Fruit fly (Drosophila melanogaster) whole organism, embryonic: ENCODE results near the gene Rcd2.
A peak's percentile ranks its signal among the peaks of the same experiment; 100 is the strongest.

Experiments
- Adf1 ChIP-seq: fragments of 200-800 bp; sonication (Bioruptor generic); IDR thresholded peaks from 2 replicates; pipeline ENCODE4 v1.3.6; 2022; ENCODE audit warnings: missing biosample characterization, missing genetic modification characterization
- Bteb2 ChIP-seq: fragments of 200-800 bp; sonication (Bioruptor generic); optimal IDR thresholded peaks from 2 replicates; lab custom pipeline; 2016; ENCODE audit warnings: missing biosample characterization, missing genetic modification characterization
- C15 ChIP-seq: fragments of 200-800 bp; sonication (Bioruptor generic); IDR thresholded peaks from 3 replicates; pipeline ENCODE4 v1.3.6; 2022; ENCODE audit warnings: missing biosample characterization, missing genetic modification characterization
- CG10147 ChIP-seq: fragments of 200-800 bp; sonication (Bioruptor generic); optimal IDR thresholded peaks from 2 replicates; lab custom pipeline; 2019; ENCODE audit warnings: missing biosample characterization, mild to moderate bottlenecking, missing genetic modification characterization, moderate library complexity
- CG1024 ChIP-seq: fragments of 200-800 bp; sonication (Bioruptor generic); IDR thresholded peaks from 2 replicates; pipeline ENCODE4 v1.3.6; 2022; ENCODE audit warnings: missing biosample characterization, missing genetic modification characterization
- CG13424 ChIP-seq: fragments of 200-800 bp; sonication (Bioruptor generic); optimal IDR thresholded peaks from 2 replicates; lab custom pipeline; 2019; ENCODE audit warnings: missing biosample characterization, mild to moderate bottlenecking, missing genetic modification characterization, moderate library complexity
- CG13624 ChIP-seq: fragments of 200-800 bp; sonication (Bioruptor generic); optimal IDR thresholded peaks from 2 replicates; lab custom pipeline; 2016; ENCODE audit warnings: missing biosample characterization, missing genetic modification characterization
- CG1602 ChIP-seq: fragments of 200-800 bp; sonication (Bioruptor generic); optimal IDR thresholded peaks from 3 replicates; lab custom pipeline; 2016; ENCODE audit warnings: missing biosample characterization, missing genetic modification characterization
- CG16863 ChIP-seq: fragments of 200-800 bp; sonication (Bioruptor generic); optimal IDR thresholded peaks from 3 replicates; lab custom pipeline; 2016; ENCODE audit warnings: missing biosample characterization, missing genetic modification characterization
- CG17186 ChIP-seq: fragments of 200-800 bp; sonication (Bioruptor generic); optimal IDR thresholded peaks from 3 replicates; lab custom pipeline; 2017; ENCODE audit warnings: missing biosample characterization, missing genetic modification reagents, missing genetic modification characterization
- CG17359 ChIP-seq: fragments of 200-800 bp; sonication (Bioruptor generic); optimal IDR thresholded peaks from 3 replicates; lab custom pipeline; 2018; ENCODE audit warnings: missing biosample characterization, mild to moderate bottlenecking, missing genetic modification characterization, moderate library complexity
- CG17802 ChIP-seq: fragments of 200-800 bp; sonication (Bioruptor generic); optimal IDR thresholded peaks from 2 replicates; lab custom pipeline; 2018; ENCODE audit warnings: missing biosample characterization, mild to moderate bottlenecking, missing genetic modification characterization, moderate library complexity
- CG18476 ChIP-seq: fragments of 200-800 bp; sonication (Bioruptor generic); optimal IDR thresholded peaks from 2 replicates; lab custom pipeline; 2016; ENCODE audit warnings: missing biosample characterization, mild to moderate bottlenecking, missing genetic modification characterization
- CG18619 ChIP-seq: fragments of 200-800 bp; sonication (Bioruptor generic); optimal IDR thresholded peaks from 3 replicates; lab custom pipeline; 2017; ENCODE audit warnings: missing biosample characterization, mild to moderate bottlenecking, missing genetic modification characterization
- CG18764 ChIP-seq: fragments of 200-800 bp; sonication (Bioruptor generic); optimal IDR thresholded peaks from 3 replicates; lab custom pipeline; 2016; ENCODE audit warnings: missing biosample characterization, missing genetic modification characterization
- CG2120 ChIP-seq: fragments of 200-800 bp; sonication (Bioruptor generic); optimal IDR thresholded peaks from 3 replicates; lab custom pipeline; 2016; ENCODE audit warnings: missing biosample characterization, missing genetic modification characterization
- CG30431 ChIP-seq: fragments of 200-800 bp; sonication (Bioruptor generic); optimal IDR thresholded peaks from 2 replicates; lab custom pipeline; 2017; ENCODE audit warnings: missing biosample characterization, missing genetic modification characterization
- CG3726 ChIP-seq: fragments of 200-800 bp; sonication (Bioruptor generic); IDR thresholded peaks from 3 replicates; pipeline ENCODE4, ENCODE4 v1.3.6; 2022; ENCODE audit warnings: missing biosample characterization, missing genetic modification characterization
- CG6813 ChIP-seq: fragments of 200-800 bp; sonication (Bioruptor generic); optimal IDR thresholded peaks from 2 replicates; lab custom pipeline; 2017; ENCODE audit warnings: missing biosample characterization, missing genetic modification characterization, mild to moderate bottlenecking, moderate library complexity, missing genetic modification reagents
- D ChIP-seq, 2 experiments: fragments of 200-800 bp in 1 of 2; fragments of >200 bp in 1 of 2; sonication (Bioruptor generic) in 1 of 2; optimal IDR thresholded peaks; 2 replicates in 1 of 2; 3 replicates in 1 of 2; lab custom pipeline; 2017; ENCODE audit warnings: mild to moderate bottlenecking in 1 of 2, missing biosample characterization in 1 of 2, missing genetic modification characterization in 1 of 2, missing genetic modification reagents in 1 of 2
- Dek ChIP-seq: fragments of 200-800 bp; sonication (Bioruptor generic); optimal IDR thresholded peaks from 3 replicates; lab custom pipeline; 2019; ENCODE audit warnings: missing biosample characterization, mild to moderate bottlenecking, missing genetic modification characterization, moderate library complexity
- Drgx ChIP-seq: fragments of 200-800 bp; sonication (Bioruptor generic); IDR thresholded peaks from 2 replicates; pipeline ENCODE4 v1.3.6; 2022; ENCODE audit warnings: missing biosample characterization, missing genetic modification characterization
- Fer1 ChIP-seq: fragments of 200-800 bp; sonication (Bioruptor generic); optimal IDR thresholded peaks from 2 replicates; lab custom pipeline; 2017; ENCODE audit warnings: missing biosample characterization, mild to moderate bottlenecking, missing genetic modification characterization
- H15 ChIP-seq: fragments of 200-800 bp; sonication (Bioruptor generic); IDR thresholded peaks from 3 replicates; pipeline ENCODE4 v1.3.6; 2022; ENCODE audit warnings: missing biosample characterization, missing genetic modification characterization
- HLHmδ ChIP-seq: fragments of 200-800 bp; sonication (Bioruptor generic); optimal IDR thresholded peaks from 2 replicates; lab custom pipeline; 2018; ENCODE audit warnings: missing biosample characterization, mild to moderate bottlenecking, missing genetic modification characterization, moderate library complexity
- HmgD ChIP-seq: fragments of 200-800 bp; sonication (Bioruptor generic); optimal IDR thresholded peaks from 3 replicates; lab custom pipeline; 2016; ENCODE audit warnings: missing biosample characterization, missing genetic modification characterization
- Opbp ChIP-seq: fragments of 200-800 bp; sonication (Bioruptor generic); IDR thresholded peaks from 3 replicates; pipeline ENCODE4 v1.3.6; 2022; ENCODE audit warnings: missing biosample characterization, missing genetic modification characterization; ENCODE audit not compliant: partially characterized antibody
- Sox102F ChIP-seq: fragments of 200-800 bp; sonication (Bioruptor generic); optimal IDR thresholded peaks from 2 replicates; lab custom pipeline; 2018; ENCODE audit warnings: missing biosample characterization, mild to moderate bottlenecking, missing genetic modification characterization, moderate library complexity
- Usf ChIP-seq: fragments of 200-800 bp; sonication (Bioruptor generic); optimal IDR thresholded peaks from 2 replicates; lab custom pipeline; 2017; ENCODE audit warnings: missing genotype, missing biosample characterization, missing genetic modification characterization
- ac ChIP-seq: fragments of 200-800 bp; sonication (Bioruptor generic); optimal IDR thresholded peaks from 3 replicates; lab custom pipeline; 2017; ENCODE audit warnings: missing biosample characterization, mild to moderate bottlenecking, missing genetic modification characterization
- amos ChIP-seq: fragments of 200-800 bp; sonication (Bioruptor generic); IDR thresholded peaks from 2 replicates; pipeline ENCODE4 v1.3.6; 2022; ENCODE audit warnings: missing biosample characterization, missing genetic modification characterization; ENCODE audit not compliant: partially characterized antibody
- ase ChIP-seq: fragments of 200-800 bp; sonication (Bioruptor generic); IDR thresholded peaks from 3 replicates; pipeline ENCODE4 v1.3.6; 2022; ENCODE audit warnings: missing biosample characterization, missing genetic modification characterization
- corto ChIP-seq: fragments of 200-800 bp; sonication (Bioruptor generic); optimal IDR thresholded peaks from 2 replicates; lab custom pipeline; 2016; ENCODE audit warnings: missing biosample characterization, mild to moderate bottlenecking, missing genetic modification characterization, moderate library complexity
- crc ChIP-seq: fragments of 200-800 bp; sonication (Bioruptor generic); optimal IDR thresholded peaks from 2 replicates; lab custom pipeline; 2016; ENCODE audit warnings: missing biosample characterization, missing genetic modification characterization
- dm ChIP-seq: fragments of 200-800 bp; sonication (Bioruptor generic); optimal IDR thresholded peaks from 3 replicates; lab custom pipeline; 2016; ENCODE audit warnings: missing biosample characterization, missing genetic modification characterization
- ftz-f1 ChIP-seq: fragments of 200-800 bp; sonication (Bioruptor generic); optimal IDR thresholded peaks from 2 replicates; lab custom pipeline; 2016; ENCODE audit warnings: missing biosample characterization, missing genetic modification characterization
- fu2 ChIP-seq: fragments of 200-800 bp; sonication (Bioruptor generic); optimal IDR thresholded peaks from 2 replicates; lab custom pipeline; 2016; ENCODE audit warnings: missing biosample characterization, missing genetic modification characterization
- gem ChIP-seq: fragments of 200-800 bp; sonication (Bioruptor generic); optimal IDR thresholded peaks from 2 replicates; lab custom pipeline; 2019; ENCODE audit warnings: missing biosample characterization, mild to moderate bottlenecking, missing genetic modification characterization, moderate library complexity
- hbn ChIP-seq: fragments of 200-800 bp; sonication (Bioruptor generic); IDR thresholded peaks from 2 replicates; pipeline ENCODE4 v1.3.6; 2022; ENCODE audit warnings: missing biosample characterization, missing genetic modification characterization; ENCODE audit not compliant: partially characterized antibody
- lilli ChIP-seq: fragments of 200-800 bp; sonication (Bioruptor generic); optimal IDR thresholded peaks from 3 replicates; lab custom pipeline; 2016; ENCODE audit warnings: missing biosample characterization, missing genetic modification characterization
- nerfin-1 ChIP-seq: fragments of 200-800 bp; sonication (Bioruptor generic); optimal IDR thresholded peaks from 3 replicates; lab custom pipeline; 2019; ENCODE audit warnings: missing biosample characterization, mild to moderate bottlenecking, missing genetic modification characterization, moderate library complexity
- nerfin-2 ChIP-seq: fragments of 200-800 bp; sonication (Bioruptor generic); IDR thresholded peaks from 2 replicates; pipeline ENCODE4 v1.3.6; 2022; ENCODE audit warnings: missing biosample characterization, missing genetic modification characterization; ENCODE audit not compliant: partially characterized antibody
- pb ChIP-seq: fragments of 200-800 bp; sonication (Bioruptor generic); optimal IDR thresholded peaks from 3 replicates; lab custom pipeline; 2016; ENCODE audit warnings: missing biosample characterization, missing genetic modification characterization
- pzg ChIP-seq: fragments of 200-800 bp; sonication (Bioruptor generic); optimal IDR thresholded peaks from 3 replicates; lab custom pipeline; 2018; ENCODE audit warnings: missing biosample characterization, mild to moderate bottlenecking, missing genetic modification characterization, moderate library complexity
- ro ChIP-seq: fragments of 200-800 bp; sonication (Bioruptor generic); IDR thresholded peaks from 2 replicates; pipeline ENCODE4 v1.3.6; 2022; ENCODE audit warnings: missing biosample characterization, missing genetic modification characterization
- row ChIP-seq: fragments of 200-800 bp; sonication (Bioruptor generic); IDR thresholded peaks from 3 replicates; pipeline ENCODE4 v1.3.6; 2022; ENCODE audit warnings: missing biosample characterization, missing genetic modification characterization
- slp2 ChIP-seq: fragments of 200-800 bp; sonication (Bioruptor generic); optimal IDR thresholded peaks from 2 replicates; lab custom pipeline; 2016; ENCODE audit warnings: missing biosample characterization, missing genetic modification characterization
- stc ChIP-seq: fragments of 200-800 bp; sonication (Bioruptor generic); IDR thresholded peaks from 2 replicates; pipeline ENCODE4 v1.3.6; 2022; ENCODE audit warnings: missing biosample characterization, missing genetic modification characterization
- unpg ChIP-seq: fragments of 200-800 bp; sonication (Bioruptor generic); optimal IDR thresholded peaks from 3 replicates; lab custom pipeline; 2018; ENCODE audit warnings: missing biosample characterization, mild to moderate bottlenecking, missing genetic modification characterization, moderate library complexity
- yki ChIP-seq: fragments of >200 bp; optimal IDR thresholded peaks from 3 replicates; lab custom pipeline; 2018

The Rcd2 gene

DNA sequence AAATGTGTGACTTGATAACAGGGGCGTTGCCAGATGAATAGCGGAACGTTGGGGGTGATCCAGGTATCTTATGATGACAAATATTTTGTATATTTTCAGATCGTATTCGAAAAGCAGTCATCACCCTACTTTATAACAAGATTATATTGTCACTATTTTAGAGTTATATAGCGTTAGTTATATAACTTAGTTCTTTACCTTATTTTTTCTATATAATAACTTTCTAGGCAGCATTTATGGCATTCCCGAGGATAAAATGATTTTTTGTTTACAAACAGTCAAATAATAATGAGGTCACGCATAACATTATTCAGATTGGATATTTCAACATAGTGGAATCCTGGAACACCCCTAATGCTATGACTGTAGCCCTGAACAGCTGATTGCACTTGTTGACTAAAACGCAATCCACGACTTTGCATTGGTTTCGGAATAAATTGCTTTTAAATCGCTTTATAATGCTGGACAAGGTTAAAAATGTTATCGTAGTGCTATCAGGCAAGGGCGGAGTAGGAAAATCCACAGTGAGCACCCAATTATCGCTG lies 13.9 kb downstream of the Rcd2 start, which contains the start of gene Nubp2 (continued):
- TF ChIP-seq row (peak; percentile 98), unpg (peak; percentile 95), nerfin-1 (tag; lab: Kevin White, UChicago) (peak; percentile 94), CG3726 (GFP tag; lab: Robert Waterston, UW) (peak; percentile 87; the same call in 1 of the 3 replicates), Fer1 (GFP tag; lab: Kevin White, UChicago) (peak; percentile 93), ro (peak; percentile 79), CG1602 (GFP tag; lab: Kevin White, UChicago) (peak; percentile 97), ftz-f1 (GFP tag; lab: Kevin White, UChicago) (peak; percentile 57), gem (tag; lab: Kevin White, UChicago) (peak; percentile 98), nerfin-2 (GFP tag; lab: Robert Waterston, UW) (no peak), Adf1 (GFP tag; lab: Robert Waterston, UW) (peak; percentile 78), Bteb2 (GFP tag; lab: Kevin White, UChicago) (peak; percentile 94), CG1024 (peak; percentile 70), CG17802 (tag; lab: Kevin White, UChicago) (peak; percentile 76), Dek (tag; lab: Kevin White, UChicago) (peak; percentile 95), CG18619 (GFP tag; lab: Kevin White, UChicago) (peak; percentile 95), pzg (GFP tag; lab: Kevin White, UChicago) (peak; percentile 65), hbn (no peak), Opbp (no peak), CG10147 (GFP tag; lab: Kevin White, UChicago) (peak; percentile 95), CG2120 (GFP tag; lab: Kevin White, UChicago) (peak; percentile 98), lilli (peak; percentile 97), HLHmδ (no peak), CG6813 (GFP tag; lab: Kevin White, UChicago) (peak; percentile 64), D (optimal IDR thresholded peaks at IDR 0.05; lab: Kevin White, UChicago) (no peak), D (GFP tag; optimal IDR thresholded peaks at IDR 0.05; lab: Kevin White, UChicago) (peak; percentile 94), Drgx (GFP tag; lab: Robert Waterston, UW) (peak; percentile 83), C15 (GFP tag; lab: Robert Waterston, UW) (peak; percentile 75; the same call in 2 of the 3 replicates), CG13624 (GFP tag; lab: Kevin White, UChicago) (peak; percentile 92), CG18764 (peak; percentile 94), CG30431 (peak; percentile 91), crc (GFP tag; lab: Kevin White, UChicago) (peak; percentile 76), corto (GFP tag; lab: Kevin White, UChicago) (peak; percentile 74), CG18476 (GFP tag; lab: Kevin White, UChicago) (peak; percentile 92), fu2 (GFP tag; lab: Kevin White, UChicago) (peak; percentile 94), yki (lab: Kevin White, UChicago) (peak; percentile 1), CG16863 (peak; percentile 91), stc (GFP tag; lab: Robert Waterston, UW) (peak; percentile 89), H15 (GFP tag; lab: Robert Waterston, UW) (peak; percentile 91), CG17186 (GFP tag; lab: Kevin White, UChicago) (peak; percentile 84), Usf (GFP tag; lab: Kevin White, UChicago) (peak; percentile 93), Sox102F (peak; percentile 94), dm (GFP tag; lab: Kevin White, UChicago) (peak; percentile 86), CG17359 (tag; lab: Kevin White, UChicago) (peak; percentile 90), ac (GFP tag; lab: Kevin White, UChicago) (peak; percentile 83), CG13424 (tag; lab: Kevin White, UChicago) (peak; percentile 98), slp2 (peak; percentile 93), ase (GFP tag; lab: Robert Waterston, UW) (peak; percentile 88), HmgD (GFP tag; lab: Kevin White, UChicago) (peak; percentile 40), pb (GFP tag; lab: Kevin White, UChicago) (peak; percentile 74), amos (no peak)
